Worm (Caenorhabditis elegans) whole organism, late embryonic: ENCODE data around the gene E04F6.10.

Experiments used
- C08G9.2 ChIP-seq: sonication (generic microtip); optimal IDR thresholded peaks from 2 replicates; lab custom pipeline; 2016; ENCODE audit warnings: mild to moderate bottlenecking, missing genetic modification characterization, moderate library complexity, missing compliant biosample characterization
- K09A11.1 ChIP-seq: sonication (generic microtip); optimal IDR thresholded peaks from 2 replicates; lab custom pipeline; 2017; ENCODE audit warnings: antibody characterized with exemption, mild to moderate bottlenecking, missing genetic modification characterization, missing compliant biosample characterization; ENCODE audit not compliant: insufficient read depth
- Y22D7AL.16 ChIP-seq: sonication (generic microtip); optimal IDR thresholded peaks from 2 replicates; lab custom pipeline; 2016; ENCODE audit warnings: missing genetic modification characterization, missing compliant biosample characterization
- ahr-1 ChIP-seq: sonication (generic microtip); optimal IDR thresholded peaks from 2 replicates; lab custom pipeline; 2016; ENCODE audit warnings: missing genetic modification characterization, missing compliant biosample characterization
- ama-1 ChIP-seq: fragments of 150-350 bp; optimal IDR thresholded peaks from 2 replicates; lab custom pipeline; 2014
- ceh-14 ChIP-seq: sonication (generic microtip); optimal IDR thresholded peaks from 2 replicates; lab custom pipeline; 2016; ENCODE audit warnings: missing genotype, missing genetic modification characterization, missing compliant biosample characterization
- ceh-18 ChIP-seq: sonication (generic microtip); optimal IDR thresholded peaks from 2 replicates; lab custom pipeline; 2016; ENCODE audit warnings: missing genetic modification characterization, missing compliant biosample characterization
- ceh-19 ChIP-seq: fragments of 200-800 bp; sonication (Bioruptor generic); optimal IDR thresholded peaks from 2 replicates; lab custom pipeline; 2018; ENCODE audit warnings: mild to moderate bottlenecking, missing genetic modification characterization, missing compliant biosample characterization
- ceh-22 ChIP-seq: sonication (generic microtip); optimal IDR thresholded peaks from 2 replicates; lab custom pipeline; 2017; ENCODE audit warnings: missing biosample characterization, missing genetic modification characterization
- ceh-24 ChIP-seq: sonication (generic microtip); optimal IDR thresholded peaks from 2 replicates; lab custom pipeline; 2016; ENCODE audit warnings: mild to moderate bottlenecking, missing genetic modification characterization, missing compliant biosample characterization
- ceh-31 ChIP-seq: sonication (generic microtip); optimal IDR thresholded peaks from 2 replicates; lab custom pipeline; 2016; ENCODE audit warnings: missing genetic modification characterization, missing compliant biosample characterization
- ceh-45 ChIP-seq: fragments of 200-800 bp; sonication (Bioruptor generic); IDR thresholded peaks from 2 replicates; pipeline ENCODE4 v1.3.6; 2022; ENCODE audit warnings: missing genetic modification reagents, missing genetic modification characterization, missing compliant biosample characterization
- ceh-6 ChIP-seq: fragments of 200-800 bp; sonication (Bioruptor generic); optimal IDR thresholded peaks from 2 replicates; lab custom pipeline; 2018; ENCODE audit warnings: mild to moderate bottlenecking, missing genetic modification characterization, missing compliant biosample characterization
- ceh-9 ChIP-seq: sonication (generic microtip); optimal IDR thresholded peaks from 2 replicates; lab custom pipeline; 2016; ENCODE audit warnings: mild to moderate bottlenecking, missing genetic modification characterization, inconsistent platforms, missing compliant biosample characterization
- che-1 ChIP-seq: sonication (generic microtip); optimal IDR thresholded peaks from 2 replicates; lab custom pipeline; 2016; ENCODE audit warnings: mild to moderate bottlenecking, missing genetic modification characterization, missing compliant biosample characterization
- dmd-4 ChIP-seq: sonication (generic microtip); optimal IDR thresholded peaks from 2 replicates; lab custom pipeline; 2016; ENCODE audit warnings: borderline replicate concordance, missing genetic modification characterization, missing compliant biosample characterization
- dve-1 ChIP-seq: sonication (generic microtip); optimal IDR thresholded peaks from 2 replicates; lab custom pipeline; 2017; ENCODE audit warnings: antibody characterized with exemption, mild to moderate bottlenecking, missing genetic modification characterization, missing compliant biosample characterization
- elt-2 ChIP-seq: sonication (generic microtip); optimal IDR thresholded peaks from 2 replicates; lab custom pipeline; 2016; ENCODE audit warnings: missing genetic modification reagents, missing genetic modification characterization, missing compliant biosample characterization
- elt-4 ChIP-seq: sonication (generic microtip); optimal IDR thresholded peaks from 2 replicates; lab custom pipeline; 2016; ENCODE audit warnings: missing genetic modification characterization, missing compliant biosample characterization
- ets-4 ChIP-seq: sonication (generic microtip); optimal IDR thresholded peaks from 2 replicates; lab custom pipeline; 2016; ENCODE audit warnings: missing genetic modification characterization, missing compliant biosample characterization
- gmeb-2 ChIP-seq: sonication (generic microtip); optimal IDR thresholded peaks from 2 replicates; lab custom pipeline; 2016; ENCODE audit warnings: missing genetic modification characterization, inconsistent platforms, missing compliant biosample characterization
- hlh-30 ChIP-seq: sonication (generic microtip); optimal IDR thresholded peaks from 2 replicates; lab custom pipeline; 2017; ENCODE audit warnings: antibody characterized with exemption, missing genetic modification characterization, missing compliant biosample characterization; ENCODE audit not compliant: insufficient read depth
- hlh-6 ChIP-seq: sonication (generic microtip); optimal IDR thresholded peaks from 2 replicates; lab custom pipeline; 2016; ENCODE audit warnings: missing genotype, missing genetic modification characterization, missing compliant biosample characterization
- lin-11 ChIP-seq: fragments of 200-800 bp; sonication (Bioruptor generic); optimal IDR thresholded peaks from 2 replicates; lab custom pipeline; 2018; ENCODE audit warnings: mild to moderate bottlenecking, missing genetic modification characterization, missing compliant biosample characterization
- mec-3 ChIP-seq: sonication (generic microtip); optimal IDR thresholded peaks from 2 replicates; lab custom pipeline; 2016; ENCODE audit warnings: borderline replicate concordance, missing genetic modification characterization, missing compliant biosample characterization
- nfya-1 ChIP-seq: sonication (generic microtip); optimal IDR thresholded peaks from 2 replicates; lab custom pipeline; 2017; ENCODE audit warnings: missing genetic modification characterization, mild to moderate bottlenecking, missing compliant biosample characterization, antibody characterized with exemption, moderate library complexity
- nhr-11 ChIP-seq: fragments of 150-350 bp; optimal IDR thresholded peaks from 2 replicates; lab custom pipeline; 2014; ENCODE audit warnings: missing biosample characterization, missing genetic modification characterization
- npax-4 ChIP-seq: sonication (generic microtip); optimal IDR thresholded peaks from 2 replicates; lab custom pipeline; 2016; ENCODE audit warnings: missing genetic modification characterization, missing compliant biosample characterization
- odd-2 ChIP-seq: sonication (generic microtip); optimal IDR thresholded peaks from 2 replicates; lab custom pipeline; 2017; ENCODE audit warnings: antibody characterized with exemption, mild to moderate bottlenecking, missing genetic modification characterization, missing compliant biosample characterization
- pag-3 ChIP-seq: sonication (generic microtip); optimal IDR thresholded peaks from 2 replicates; lab custom pipeline; 2016; ENCODE audit warnings: missing compliant biosample characterization, missing genetic modification characterization, borderline replicate concordance
- pat-9 ChIP-seq: fragments of 200-800 bp; sonication (Bioruptor generic); optimal IDR thresholded peaks from 2 replicates; lab custom pipeline; 2018; ENCODE audit warnings: mild to moderate bottlenecking, missing genetic modification characterization, moderate library complexity, missing compliant biosample characterization
- pax-1 ChIP-seq: fragments of 150-350 bp; optimal IDR thresholded peaks from 2 replicates; lab custom pipeline; 2014; ENCODE audit warnings: missing biosample characterization, missing genetic modification characterization
- pha-2 ChIP-seq: sonication (generic microtip); optimal IDR thresholded peaks from 2 replicates; lab custom pipeline; 2017; ENCODE audit warnings: mild to moderate bottlenecking, missing genetic modification characterization, missing compliant biosample characterization
- pqm-1 ChIP-seq: sonication (generic microtip); optimal IDR thresholded peaks from 2 replicates; lab custom pipeline; 2016; ENCODE audit warnings: missing genetic modification characterization, missing compliant biosample characterization
- pros-1 ChIP-seq: fragments of 150-350 bp; optimal IDR thresholded peaks from 2 replicates; lab custom pipeline; 2014; ENCODE audit warnings: missing biosample characterization, missing genetic modification reagents, missing genetic modification characterization
- sdc-2 ChIP-seq: sonication (generic microtip); optimal IDR thresholded peaks from 2 replicates; lab custom pipeline; 2016; ENCODE audit warnings: missing genotype, missing genetic modification characterization, missing compliant biosample characterization
- sox-2 ChIP-seq: fragments of 200-800 bp; sonication (Bioruptor generic); IDR thresholded peaks from 2 replicates; pipeline ENCODE4 v1.3.6; 2022; ENCODE audit warnings: missing genetic modification reagents, missing genetic modification characterization, missing compliant biosample characterization
- sox-4 ChIP-seq: sonication (generic microtip); optimal IDR thresholded peaks from 2 replicates; lab custom pipeline; 2017; ENCODE audit warnings: mild to moderate bottlenecking, missing genetic modification characterization, inconsistent platforms, missing compliant biosample characterization
- syd-9 ChIP-seq: sonication (generic microtip); optimal IDR thresholded peaks from 2 replicates; lab custom pipeline; 2016; ENCODE audit warnings: mild to moderate bottlenecking, missing genetic modification characterization, moderate library complexity, missing compliant biosample characterization
- tbx-2 ChIP-seq: sonication (generic microtip); optimal IDR thresholded peaks from 2 replicates; lab custom pipeline; 2016; ENCODE audit warnings: missing genetic modification characterization, missing compliant biosample characterization
- unc-3 ChIP-seq, 2 experiments: fragments of 200-800 bp in 1 of 2; sonication (Bioruptor generic) in 1 of 2; sonication (generic microtip) in 1 of 2; conservative IDR thresholded peaks in 1 of 2; optimal IDR thresholded peaks in 1 of 2; 2 replicates each; pipeline versions ENCODE4 v1.3.6 to Lab custom; 2016 to 2022; ENCODE audit warnings: missing compliant biosample characterization in 2 of 2, missing genetic modification characterization in 2 of 2, missing genetic modification reagents in 1 of 2
- unc-42 ChIP-seq: sonication (generic microtip); optimal IDR thresholded peaks from 2 replicates; lab custom pipeline; 2016; ENCODE audit warnings: missing genotype, missing genetic modification characterization, missing compliant biosample characterization
- unc-55 ChIP-seq: sonication (generic microtip); optimal IDR thresholded peaks from 2 replicates; lab custom pipeline; 2017; ENCODE audit warnings: missing biosample characterization, missing genetic modification reagents, missing genetic modification characterization
- unc-86 ChIP-seq: sonication (generic microtip); optimal IDR thresholded peaks from 2 replicates; lab custom pipeline; 2016; ENCODE audit warnings: missing genetic modification characterization, missing compliant biosample characterization

E04F6.10 gene

ce11 chrII:7183493-7184272 lies 33.3 kb downstream of the E04F6.10 start, which contains the start of gene pdl-1 (continued):
- TF ChIP-seq pax-1 (no peak), sox-4 (tag; lab: Kevin White, UChicago) (peak; percentile 94), ceh-14 (tag; lab: Kevin White, UChicago) (peak; percentile 89), lin-11 (tag; lab: Kevin White, UChicago) (peak; percentile 89), K09A11.1 (tag; lab: Kevin White, UChicago) (peak; percentile 72), hlh-30 (peak; percentile 68), unc-55 (GFP tag; lab: Kevin White, UChicago) (no peak), sdc-2 (tag; lab: Kevin White, UChicago) (peak; percentile 87), nhr-11 (tag; lab: Kevin White, UChicago) (no peak), dmd-4 (tag; lab: Kevin White, UChicago) (peak; percentile 89), ceh-9 (tag; lab: Kevin White, UChicago) (peak; percentile 85), pat-9 (tag; lab: Kevin White, UChicago) (peak; percentile 93), ets-4 (no peak), hlh-6 (peak; percentile 97), unc-86 (peak; percentile 91), gmeb-2 (tag; lab: Kevin White, UChicago) (peak; percentile 94), npax-4 (tag; lab: Kevin White, UChicago) (peak; percentile 74), ahr-1 (tag; lab: Kevin White, UChicago) (peak; percentile 76), ceh-45 (GFP tag; lab: Robert Waterston, UW) (peak; percentile 93), syd-9 (peak; percentile 95), ama-1 (lab: Kevin White, UChicago) (no peak), mec-3 (peak; percentile 80), pros-1 (tag; lab: Kevin White, UChicago) (peak; percentile 83), ceh-31 (peak; percentile 86), sox-2 (GFP tag; lab: Robert Waterston, UW) (peak; percentile 87), dve-1 (peak; percentile 89), ceh-19 (peak; percentile 96)

- TF ChIP-seq ceh-19 (peak; percentile 17), pqm-1 (no peak), ceh-24 (no peak), tbx-2 (peak; percentile 0), pag-3 (tag; lab: Kevin White, UChicago) (no peak), ceh-31 (peak; percentile 38), pha-2 (tag; lab: Kevin White, UChicago) (no peak), nfya-1 (tag; lab: Kevin White, UChicago) (peak; percentile 27), ceh-18 (tag; lab: Kevin White, UChicago) (peak; percentile 40), unc-42 (peak; percentile 79), C08G9.2 (tag; lab: Kevin White, UChicago) (peak; percentile 5)
These were observed 34.3 kb downstream of the E04F6.10 start for ce11 chrII:7182630-7183029.

ce11 chrII:7176108-7176507 lies 40.8 kb downstream of the E04F6.10 start:
- TF ChIP-seq unc-42 (peak; percentile 80), pat-9 (tag; lab: Kevin White, UChicago) (no peak)

ce11 chrII:7174843-7175242 lies 42.1 kb downstream of the E04F6.10 start, which contains the start of gene glc-4:
Gene glc-4, minus strand, starts transcription at chrII:7174943.
- TF ChIP-seq pag-3 (tag; lab: Kevin White, UChicago) (no peak), pat-9 (tag; lab: Kevin White, UChicago) (no peak), unc-3 (GFP tag; conservative IDR thresholded peaks at IDR 0.05; lab: Robert Waterston, UW) (no peak), unc-3 (tag; optimal IDR thresholded peaks at IDR 0.05; lab: Kevin White, UChicago) (no peak), ceh-22 (tag; lab: Kevin White, UChicago) (no peak), ceh-6 (GFP tag; lab: Kevin White, UChicago) (no peak), C08G9.2 (tag; lab: Kevin White, UChicago) (no peak), Y22D7AL.16 (tag; lab: Kevin White, UChicago) (no peak), che-1 (no peak), elt-4 (tag; lab: Kevin White, UChicago) (no peak), odd-2 (no peak), ama-1 (lab: Kevin White, UChicago) (no peak), elt-2 (tag; lab: Kevin White, UChicago) (no peak)
